Worm (Caenorhabditis elegans): ENCODE data around the gene pck-3.

The pck-3 gene

ce11 chrIV:5930345-5930744, 33.9 kb downstream of the pck-3 start, which contains the start of gene lin-33:
Gene lin-33, plus strand, starts transcription at chrIV:5930645.
- TF ChIP-seq ahr-1 (tag; optimal IDR thresholded peaks at IDR 0.05) (no peak), pros-1 (tag; optimal IDR thresholded peaks at IDR 0.05) (no peak)

- TF ChIP-seq pax-1 (tag; optimal IDR thresholded peaks at IDR 0.05) (no peak), rnt-1 (tag; optimal IDR thresholded peaks at IDR 0.05) (no peak), ceh-48 (tag; optimal IDR thresholded peaks at IDR 0.05) (no peak), unc-42 (tag; optimal IDR thresholded peaks at IDR 0.05) (no peak), Y22D7AL.16 (tag; optimal IDR thresholded peaks at IDR 0.05) (no peak), T23F11.4 (GFP tag; optimal IDR thresholded peaks at IDR 0.05) (no peak), nhr-11 (tag; optimal IDR thresholded peaks at IDR 0.05) (no peak), gmeb-2 (tag; optimal IDR thresholded peaks at IDR 0.05) (no peak), hlh-15 (tag; optimal IDR thresholded peaks at IDR 0.05) (no peak), unc-3 (GFP tag; conservative IDR thresholded peaks at IDR 0.05) (no peak), unc-3 (tag; optimal IDR thresholded peaks at IDR 0.05) (no peak), ztf-16 (tag; optimal IDR thresholded peaks at IDR 0.05) (no peak)
These were observed 37.6 kb downstream of the pck-3 start, which contains the start of gene H32C10.1 for ce11 chrIV:5934046-5934445. Gene H32C10.1, plus strand, starts transcription at chrIV:5934346.

ce11 chrIV:5937106-5937505, 40.7 kb downstream of the pck-3 start:
- TF ChIP-seq zip-5 (tag; optimal IDR thresholded peaks at IDR 0.05) (no peak), ama-1 (optimal IDR thresholded peaks at IDR 0.05) (no peak), unc-55 (GFP tag; optimal IDR thresholded peaks at IDR 0.05) (no peak), mec-3 (tag; optimal IDR thresholded peaks at IDR 0.05; ENCODE audit: borderline replicate concordance) (no peak), hlh-13 (GFP tag; optimal IDR thresholded peaks at IDR 0.05) (no peak), pros-1 (tag; optimal IDR thresholded peaks at IDR 0.05) (no peak)

ce11 chrIV:5939122-5939521, 42.7 kb downstream of the pck-3 start, which contains the start of gene mcu-1:
Gene mcu-1, minus strand, starts transcription at chrIV:5939230.
- TF ChIP-seq Y22D7AL.16 (tag; optimal IDR thresholded peaks at IDR 0.05) (no peak), hlh-15 (tag; optimal IDR thresholded peaks at IDR 0.05) (no peak), pqm-1 (tag; optimal IDR thresholded peaks at IDR 0.05) (no peak), hlh-30 (tag; optimal IDR thresholded peaks at IDR 0.05; ENCODE audit: insufficient read depth) (no peak), ztf-16 (tag; optimal IDR thresholded peaks at IDR 0.05) (no peak), dve-1 (tag; optimal IDR thresholded peaks at IDR 0.05) (no peak), nhr-11 (tag; optimal IDR thresholded peaks at IDR 0.05) (no peak), ceh-22 (tag; optimal IDR thresholded peaks at IDR 0.05) (no peak), F13H6.1 (tag; optimal IDR thresholded peaks at IDR 0.05) (no peak), K02D7.2 (tag; optimal IDR thresholded peaks at IDR 0.05) (no peak), elt-4 (tag; optimal IDR thresholded peaks at IDR 0.05) (no peak), tbx-7 (tag; optimal IDR thresholded peaks at IDR 0.05) (no peak), ref-2 (tag; optimal IDR thresholded peaks at IDR 0.05) (no peak)

ce11 chrIV:5939908-5940307, 43.5 kb downstream of the pck-3 start:
- TF ChIP-seq C08G9.2 (tag; optimal IDR thresholded peaks at IDR 0.05): no peak
- no peak for TF ChIP-seq unc-42 (tag; optimal IDR thresholded peaks at IDR 0.05)
- TF ChIP-seq lin-11 (tag; optimal IDR thresholded peaks at IDR 0.05): no peak
- no peak for TF ChIP-seq pha-2 (tag; optimal IDR thresholded peaks at IDR 0.05)
- no peak for TF ChIP-seq hlh-30 (tag; optimal IDR thresholded peaks at IDR 0.05; ENCODE audit: insufficient read depth)
- TF ChIP-seq K02D7.2 (tag; optimal IDR thresholded peaks at IDR 0.05): no peak
- TF ChIP-seq pag-3 (tag; optimal IDR thresholded peaks at IDR 0.05; ENCODE audit: borderline replicate concordance): no peak
- no peak for TF ChIP-seq unc-86 (tag; optimal IDR thresholded peaks at IDR 0.05)
- TF ChIP-seq unc-3 (GFP tag; conservative IDR thresholded peaks at IDR 0.05): no peak
- TF ChIP-seq unc-3 (tag; optimal IDR thresholded peaks at IDR 0.05): no peak
- TF ChIP-seq sox-4 (tag; optimal IDR thresholded peaks at IDR 0.05): no peak
- TF ChIP-seq madf-2 (tag; optimal IDR thresholded peaks at IDR 0.05): no peak
- TF ChIP-seq mec-3 (tag; optimal IDR thresholded peaks at IDR 0.05; ENCODE audit: borderline replicate concordance): no peak
